Worm (Caenorhabditis elegans): ENCODE results near the gene K10G6.5.

DNA sequence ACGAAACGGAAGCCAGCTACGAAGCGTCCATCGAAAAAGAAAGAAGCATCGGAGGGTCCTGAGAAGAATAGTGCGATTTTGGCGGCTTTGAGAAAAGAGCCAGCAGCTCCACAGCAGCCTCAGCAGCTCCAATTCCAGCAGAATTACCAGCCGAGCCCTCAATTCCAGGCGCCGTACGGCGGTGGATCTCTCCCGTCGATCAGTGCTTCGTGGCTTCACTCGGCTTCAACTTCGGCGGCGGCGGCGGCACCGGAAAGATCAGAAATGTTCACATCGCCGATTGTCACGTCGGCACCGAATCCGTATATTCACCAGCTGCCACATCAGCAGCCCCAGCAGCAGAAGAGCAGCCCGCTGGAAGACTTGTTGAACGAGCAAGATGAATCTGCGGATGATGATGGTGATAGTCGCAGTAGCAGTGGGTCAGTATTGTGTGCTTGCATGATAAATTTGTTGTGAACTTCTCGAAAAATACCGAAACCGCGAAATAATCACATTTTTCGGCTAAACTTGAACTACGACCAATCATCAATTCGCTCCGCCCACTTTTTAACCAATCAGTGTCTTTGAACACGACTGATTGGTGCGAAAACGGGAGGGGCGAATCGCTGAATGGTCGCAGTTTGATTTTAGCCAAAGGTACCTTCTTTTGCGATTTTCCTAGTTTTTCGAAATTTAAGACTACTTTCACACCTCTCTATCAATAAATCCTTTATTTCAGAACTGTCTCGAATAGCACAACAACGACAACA lies 21.2 kb upstream of the K10G6.5 start:
- TF ChIP-seq nhr-11 (tag; optimal IDR thresholded peaks at IDR 0.05) (no peak), lsy-2 (tag; optimal IDR thresholded peaks at IDR 0.05) (no peak), alr-1 (tag; optimal IDR thresholded peaks at IDR 0.05) (no peak), lin-13 (GFP tag; optimal IDR thresholded peaks at IDR 0.05) (no peak), skn-1 (tag; optimal IDR thresholded peaks at IDR 0.05) (no peak), snpc-4 (tag; optimal IDR thresholded peaks at IDR 0.05) (no peak), Y55F3AM.14 (GFP tag; optimal IDR thresholded peaks at IDR 0.05) (no peak), elt-1 (tag; optimal IDR thresholded peaks at IDR 0.05) (no peak), ceh-82 (tag; optimal IDR thresholded peaks at IDR 0.05) (no peak), mab-5 (tag; optimal IDR thresholded peaks at IDR 0.05) (no peak), nhr-77 (tag; optimal IDR thresholded peaks at IDR 0.05) (no peak), mdl-1 (tag; optimal IDR thresholded peaks at IDR 0.05) (no peak)
